Fruit fly (Drosophila melanogaster): ENCODE results near the gene SdhC.

Gene SdhC

DNA sequence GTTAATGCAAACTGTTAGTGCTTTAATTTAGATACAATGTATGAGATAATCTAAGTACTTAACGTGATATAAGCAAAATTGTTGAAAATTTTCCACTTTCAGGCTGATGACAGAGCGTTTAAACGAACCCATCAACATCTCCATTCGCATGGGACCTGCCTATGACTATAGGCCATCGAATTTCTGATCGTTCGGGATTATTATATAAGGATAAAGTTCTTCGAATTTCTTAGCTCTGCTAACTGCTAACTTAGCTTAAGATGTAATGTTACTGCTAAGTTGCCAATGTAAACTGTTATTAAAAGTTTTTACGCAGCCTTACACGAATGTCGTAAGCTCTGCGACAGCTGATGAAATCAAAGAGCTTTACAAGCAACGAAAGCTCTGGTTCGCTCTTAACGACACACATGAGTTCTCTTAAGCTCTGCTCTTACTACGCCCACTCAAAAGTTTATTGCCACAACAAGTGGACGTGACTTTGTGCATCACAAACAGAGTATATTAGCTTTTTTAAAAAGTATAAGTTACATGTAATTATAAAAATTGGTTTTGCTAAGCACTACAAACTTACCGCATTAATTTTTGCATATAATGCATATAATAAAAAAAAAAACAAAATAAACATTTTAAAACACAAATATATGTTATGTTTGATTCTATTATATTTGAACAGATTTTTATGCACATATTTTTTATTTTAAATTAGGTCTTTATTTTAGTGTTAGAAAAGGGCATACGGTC is 12.8 kb downstream of the SdhC start (continued):
- TF ChIP-seq CG16779 (tag; optimal IDR thresholded peaks at IDR 0.05) = peak; percentile 97
- TF ChIP-seq Hr4 (GFP tag; optimal IDR thresholded peaks at IDR 0.05) = peak; percentile 98
- TF ChIP-seq fkh (GFP tag; optimal IDR thresholded peaks at IDR 0.05) = peak; percentile 73
- TF ChIP-seq CG10631 (GFP tag; optimal IDR thresholded peaks at IDR 0.05) = peak; percentile 99
- peak; percentile 95 for TF ChIP-seq Sox102F (GFP tag; optimal IDR thresholded peaks at IDR 0.05)
- TF ChIP-seq CG32006 (GFP tag; optimal IDR thresholded peaks at IDR 0.05) = peak; percentile 100
- peak; percentile 99 for TF ChIP-seq CG6276 (GFP tag; optimal IDR thresholded peaks at IDR 0.05)
- TF ChIP-seq CG8119 (GFP tag; IDR thresholded peaks at IDR 0.05) = peak; percentile 100
- TF ChIP-seq CG4318 (GFP tag; optimal IDR thresholded peaks at IDR 0.05) = peak; percentile 100
- TF ChIP-seq CG11902 (GFP tag; optimal IDR thresholded peaks at IDR 0.05) = peak; percentile 96

DNA sequence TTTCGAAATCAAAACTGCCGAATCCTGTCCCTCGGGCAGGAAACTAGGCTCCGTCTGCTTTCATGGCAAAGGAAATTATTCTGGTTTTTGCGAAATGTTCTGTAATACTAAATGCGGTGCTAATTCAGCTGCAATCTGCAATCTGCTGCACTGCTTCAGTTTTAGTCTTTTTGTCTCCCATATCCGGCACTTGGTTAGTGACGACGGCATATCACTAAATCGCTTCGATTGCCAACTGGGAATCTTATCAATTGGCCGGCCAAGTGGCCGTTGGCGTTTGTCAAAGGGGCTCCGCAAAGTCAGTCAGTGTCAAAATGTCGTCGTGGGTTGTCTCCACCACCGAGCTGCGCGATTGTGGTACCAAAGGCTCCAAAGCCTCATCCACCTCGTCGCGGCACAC is 13.9 kb downstream of the SdhC start, which contains the start of gene CG18577:
CG18577 (plus strand) TSS at position 301 of the 400 bp plus-strand sequence.
- TF ChIP-seq net (GFP tag; optimal IDR thresholded peaks at IDR 0.05) = no peak
- no peak for TF ChIP-seq CG6163 (GFP tag; IDR thresholded peaks at IDR 0.05)
- TF ChIP-seq CG1621 (tag; optimal IDR thresholded peaks at IDR 0.05) = no peak

DNA sequence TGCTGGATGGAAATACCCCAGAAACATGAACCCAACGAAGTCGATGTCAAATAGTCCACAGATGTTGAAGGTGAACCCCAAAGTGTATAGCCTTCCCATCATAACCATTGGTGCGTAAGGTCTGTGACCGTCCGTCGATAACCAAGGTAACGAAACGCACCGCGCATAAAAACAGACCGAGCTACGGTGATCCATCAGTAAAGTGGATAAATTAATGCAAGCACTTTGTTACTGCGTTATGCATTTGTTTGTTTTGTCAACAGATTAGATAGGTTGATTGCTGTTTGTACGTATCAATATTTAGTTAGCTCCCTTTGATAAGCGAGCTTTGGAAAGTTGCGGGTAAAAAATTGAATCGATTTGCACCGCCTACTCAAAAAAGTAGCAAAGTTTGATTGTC is 31.3 kb downstream of the SdhC start:
- peak; percentile 47 for TF ChIP-seq fkh (GFP tag; optimal IDR thresholded peaks at IDR 0.05)
- no peak for TF ChIP-seq Sox102F (GFP tag; optimal IDR thresholded peaks at IDR 0.05)

DNA sequence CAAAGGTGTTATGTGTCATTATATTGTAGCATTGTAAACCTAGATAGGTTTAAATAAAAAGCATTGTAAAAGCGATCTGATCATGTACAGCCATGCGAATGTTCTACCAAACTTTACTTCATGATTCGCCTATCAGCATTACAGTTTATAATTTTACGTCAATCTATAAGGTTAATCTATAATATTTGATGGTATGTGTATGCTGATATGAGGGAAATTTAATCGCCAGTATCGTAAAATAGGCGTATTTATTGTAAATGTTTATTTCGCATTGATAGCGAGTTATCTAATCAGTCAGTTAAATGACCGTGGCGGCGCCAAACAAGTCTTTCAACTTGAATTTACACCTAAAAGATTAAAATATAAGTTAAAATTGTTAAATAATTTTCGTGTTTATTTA is 32.1 kb downstream of the SdhC start:
- TF ChIP-seq Ets96B (tag; optimal IDR thresholded peaks at IDR 0.05) = no peak
- TF ChIP-seq Eip93F (GFP tag; optimal IDR thresholded peaks at IDR 0.05) = no peak
- TF ChIP-seq lz (GFP tag; optimal IDR thresholded peaks at IDR 0.05) = no peak
- no peak for TF ChIP-seq CG10631 (GFP tag; optimal IDR thresholded peaks at IDR 0.05)
- TF ChIP-seq CG10669 (GFP tag; optimal IDR thresholded peaks at IDR 0.05) = no peak
- no peak for TF ChIP-seq ss (GFP tag; optimal IDR thresholded peaks at IDR 0.05)
- TF ChIP-seq dsx (GFP tag; optimal IDR thresholded peaks at IDR 0.05; ENCODE audit: poor library complexity, severe bottlenecking) = no peak
- no peak for TF ChIP-seq Met (GFP tag; optimal IDR thresholded peaks at IDR 0.05)
- no peak for TF ChIP-seq Hr4 (GFP tag; optimal IDR thresholded peaks at IDR 0.05)
- no peak for TF ChIP-seq fd85E (GFP tag; optimal IDR thresholded peaks at IDR 0.05)
- TF ChIP-seq CG6792 (GFP tag; optimal IDR thresholded peaks at IDR 0.05) = no peak
- no peak for TF ChIP-seq svp (GFP tag)

- TF ChIP-seq Sox102F (GFP tag; optimal IDR thresholded peaks at IDR 0.05) (no peak), CG11902 (GFP tag; optimal IDR thresholded peaks at IDR 0.05) (no peak), lz (GFP tag; optimal IDR thresholded peaks at IDR 0.05) (no peak), CG10631 (GFP tag; optimal IDR thresholded peaks at IDR 0.05) (no peak), Eip75B (GFP tag; optimal IDR thresholded peaks at IDR 0.05) (no peak), Hr38 (GFP tag; optimal IDR thresholded peaks at IDR 0.05) (no peak), svp (GFP tag) (no peak), pdm3 (GFP tag; optimal IDR thresholded peaks at IDR 0.05) (no peak), CG6792 (GFP tag; optimal IDR thresholded peaks at IDR 0.05) (no peak), CG3032 (tag; optimal IDR thresholded peaks at IDR 0.05) (no peak), dac (GFP tag; optimal IDR thresholded peaks at IDR 0.05) (no peak)
Observed at dm6 chr3R:11175777-11176176, 33.9 kb downstream of the SdhC start.

DNA sequence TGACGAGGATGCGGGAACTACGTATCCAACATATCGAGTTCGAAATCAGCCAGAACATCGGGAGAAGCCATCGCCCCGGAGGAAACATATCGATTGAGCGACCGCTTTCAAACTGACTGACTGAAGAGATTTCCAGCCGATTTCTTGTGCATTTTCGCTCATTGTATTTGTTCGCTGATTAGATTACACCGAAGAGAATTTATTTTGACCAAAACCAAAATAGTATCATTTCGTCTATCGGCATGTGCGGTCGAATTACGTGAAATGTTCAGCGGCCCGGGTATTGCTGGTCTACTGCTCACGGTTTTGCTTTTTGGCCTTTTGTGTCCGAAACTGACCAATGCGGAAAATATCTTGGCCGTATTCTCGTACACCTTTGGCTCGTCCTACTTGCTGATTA is 34.3 kb downstream of the SdhC start, which contains the start of the genes Ugt304A1 and Ugt303A1:
Ugt304A1 (minus strand) TSS at position 101 of the 400 bp plus-strand sequence.
Ugt303A1 (plus strand) TSS at position 222 of the 400 bp plus-strand sequence.
- TF ChIP-seq dsx (GFP tag; optimal IDR thresholded peaks at IDR 0.05; ENCODE audit: poor library complexity, severe bottlenecking) (no peak), vri (GFP tag; optimal IDR thresholded peaks at IDR 0.05) (peak; percentile 42), Hr39 (GFP tag; optimal IDR thresholded peaks at IDR 0.05) (no peak)
